Fruit fly (Drosophila melanogaster) whole organism: Measurements from ENCODE around the gene CG7295.
A peak's percentile ranks its signal among the peaks of the same experiment; 100 is the strongest.

Experiments used
- CG8478 ChIP-seq: fragments of >200 bp; optimal IDR thresholded peaks from 2 replicates; lab custom pipeline; 2018; ENCODE audit warnings: inconsistent platforms
- Dll ChIP-seq: fragments of >200 bp; optimal IDR thresholded peaks from 2 replicates; lab custom pipeline; 2017
- EcR ChIP-seq, 2 experiments: fragments of >200 bp; optimal IDR thresholded peaks; 2 replicates each; lab custom pipeline; 2017; ENCODE audit warnings: missing biosample characterization in 2 of 2, missing genetic modification characterization in 2 of 2, missing genetic modification reagents in 2 of 2
- pan ChIP-seq: fragments of >200 bp; optimal IDR thresholded peaks from 2 replicates; lab custom pipeline; 2017
- psq ChIP-seq: fragments of >200 bp; optimal IDR thresholded peaks from 2 replicates; lab custom pipeline; 2017
- usp ChIP-seq: fragments of >200 bp; optimal IDR thresholded peaks from 2 replicates; lab custom pipeline; 2017; ENCODE audit warnings: missing biosample characterization, missing genetic modification characterization, mixed read lengths

The CG7295 gene

DNA sequence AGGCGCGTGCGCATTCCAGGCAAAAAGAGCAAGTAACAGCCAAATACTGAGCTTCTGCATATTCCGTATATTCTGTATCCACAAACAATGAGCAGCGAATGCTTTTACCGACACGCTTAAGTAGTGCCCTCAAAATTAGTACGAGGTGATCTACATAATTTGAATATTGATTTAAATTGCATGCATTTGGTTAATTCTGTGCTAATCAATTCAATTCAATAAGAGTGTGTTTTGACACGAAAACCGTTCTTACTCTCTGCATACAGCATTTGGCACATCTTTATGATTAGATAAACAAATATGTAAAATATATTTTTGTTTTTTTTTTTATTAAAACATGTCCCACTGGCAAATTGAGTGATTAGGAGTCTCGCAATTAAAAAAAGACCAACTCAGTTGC is 13.5 kb downstream of the CG7295 start, which contains the start of gene CG15358:
TSS of gene CG15358 (minus strand) at position 101 of the 400 bp plus-strand sequence.
- no peak for TF ChIP-seq Dll (lab: Kevin White, UChicago)
- no peak for TF ChIP-seq psq (lab: Kevin White, UChicago)
- TF ChIP-seq usp (GFP tag; lab: Kevin White, UChicago): no peak
- TF ChIP-seq pan (lab: Kevin White, UChicago): no peak
- TF ChIP-seq CG8478 (lab: Kevin White, UChicago): no peak
- no peak for TF ChIP-seq EcR (GFP tag; optimal IDR thresholded peaks at IDR 0.05; lab: Kevin White, UChicago)

DNA sequence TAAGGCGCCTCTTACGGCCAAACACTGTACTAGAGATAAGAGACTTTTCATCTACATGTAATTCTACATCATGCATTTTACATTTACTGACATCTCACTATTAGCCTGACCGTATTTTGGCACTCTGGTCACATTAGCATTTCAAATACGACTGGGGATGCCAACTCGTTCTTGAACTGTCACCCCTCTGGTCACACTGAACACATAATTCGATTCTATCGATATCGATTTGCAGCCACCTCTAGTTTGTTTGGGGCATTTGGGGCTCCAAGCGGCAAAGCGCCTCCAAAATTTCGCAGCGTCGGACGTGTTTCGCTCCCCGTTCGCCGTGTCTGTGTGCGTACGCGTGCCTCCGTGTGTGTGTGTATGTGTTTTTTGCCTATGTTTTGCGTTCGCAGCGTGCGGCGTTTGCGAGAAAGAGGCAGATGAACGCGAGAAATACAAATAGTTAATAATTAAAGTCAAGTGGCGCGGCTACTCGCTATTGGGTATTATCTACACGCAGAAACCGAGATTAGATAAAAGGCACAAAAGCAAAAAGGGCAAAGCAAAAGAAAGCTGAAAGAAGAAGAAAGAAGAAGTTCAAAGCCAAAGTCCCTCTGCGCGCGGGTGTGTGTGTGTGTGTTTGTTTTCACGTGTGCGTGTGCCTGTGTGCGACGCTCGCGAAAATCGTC is 14.9 kb downstream of the CG7295 start, which contains the start of gene Wdr62:
TSS of gene Wdr62 (plus strand) at position 214 of the 674 bp plus-strand sequence.
- TF ChIP-seq usp (GFP tag; lab: Kevin White, UChicago) (no peak), EcR (GFP tag; optimal IDR thresholded peaks at IDR 0.05; lab: Kevin White, UChicago) (no peak), Dll (lab: Kevin White, UChicago) (no peak), psq (lab: Kevin White, UChicago) (no peak), CG8478 (lab: Kevin White, UChicago) (no peak), pan (lab: Kevin White, UChicago) (no peak)

DNA sequence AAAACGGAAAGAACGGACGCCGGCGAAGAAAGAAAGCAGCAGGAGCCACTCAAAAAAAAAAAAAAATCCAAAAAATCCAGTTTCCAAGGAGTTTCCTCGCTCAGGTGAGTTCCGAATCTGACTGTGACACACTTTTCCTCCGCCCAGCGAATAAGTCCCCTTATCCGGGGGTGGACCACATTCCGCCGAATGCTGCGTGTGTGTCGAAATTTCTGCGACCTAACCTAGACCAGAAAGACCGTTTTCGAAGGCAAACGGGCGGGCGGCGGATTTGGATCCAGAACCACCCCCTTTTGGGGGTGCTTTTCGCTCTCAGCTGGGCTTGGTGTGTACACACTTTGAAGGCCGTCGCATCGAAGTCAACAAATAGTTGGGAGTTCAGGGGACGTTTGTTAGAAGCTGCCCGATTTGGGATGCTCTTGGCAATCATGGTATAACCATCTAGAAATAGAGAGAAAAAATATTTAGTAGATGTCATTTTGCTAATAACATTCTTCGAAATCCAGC is 15.7 kb downstream of the CG7295 start:
- TF ChIP-seq usp (GFP tag; lab: Kevin White, UChicago): no peak
- no peak for TF ChIP-seq EcR (GFP tag; optimal IDR thresholded peaks at IDR 0.05; lab: Kevin White, UChicago)
- TF ChIP-seq pan (lab: Kevin White, UChicago): no peak
- no peak for TF ChIP-seq CG8478 (lab: Kevin White, UChicago)
- TF ChIP-seq psq (lab: Kevin White, UChicago): no peak
- no peak for TF ChIP-seq Dll (lab: Kevin White, UChicago)

DNA sequence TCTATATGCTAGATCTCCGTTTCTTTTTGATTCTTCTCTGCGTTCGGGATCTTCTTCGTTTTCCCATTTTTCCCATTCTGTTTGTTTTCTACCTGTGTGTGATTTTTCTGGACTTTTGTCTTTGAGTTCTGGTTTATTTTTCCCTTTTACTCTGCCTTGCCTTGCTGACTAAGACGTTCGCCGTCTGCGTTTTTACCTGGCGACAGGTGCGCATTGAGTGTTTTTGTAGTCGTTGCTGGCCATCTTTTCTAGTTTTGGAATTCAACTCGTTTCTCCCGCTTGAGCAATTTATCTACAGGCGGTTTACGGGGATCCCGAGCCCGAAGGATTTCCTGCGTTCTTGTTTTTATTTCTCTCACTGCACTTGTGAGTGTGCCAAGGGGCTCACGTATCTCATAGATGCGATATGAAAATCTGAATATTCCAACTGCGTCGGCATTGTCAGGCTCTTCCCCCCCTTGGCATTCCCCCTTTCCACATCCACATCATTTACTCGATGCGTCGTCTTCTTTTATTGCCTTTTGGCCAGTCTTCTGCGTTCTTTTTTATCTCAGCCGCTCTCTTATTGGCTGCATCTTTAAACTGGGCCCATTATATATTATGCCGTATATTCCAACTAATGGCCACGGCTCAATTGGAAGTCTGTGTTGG is 17.1 kb downstream of the CG7295 start:
- TF ChIP-seq usp (GFP tag; lab: Kevin White, UChicago) (no peak), psq (lab: Kevin White, UChicago) (no peak), Dll (lab: Kevin White, UChicago) (no peak), EcR (GFP tag; optimal IDR thresholded peaks at IDR 0.05; lab: Kevin White, UChicago) (no peak), CG8478 (lab: Kevin White, UChicago) (no peak), pan (lab: Kevin White, UChicago) (no peak)

DNA sequence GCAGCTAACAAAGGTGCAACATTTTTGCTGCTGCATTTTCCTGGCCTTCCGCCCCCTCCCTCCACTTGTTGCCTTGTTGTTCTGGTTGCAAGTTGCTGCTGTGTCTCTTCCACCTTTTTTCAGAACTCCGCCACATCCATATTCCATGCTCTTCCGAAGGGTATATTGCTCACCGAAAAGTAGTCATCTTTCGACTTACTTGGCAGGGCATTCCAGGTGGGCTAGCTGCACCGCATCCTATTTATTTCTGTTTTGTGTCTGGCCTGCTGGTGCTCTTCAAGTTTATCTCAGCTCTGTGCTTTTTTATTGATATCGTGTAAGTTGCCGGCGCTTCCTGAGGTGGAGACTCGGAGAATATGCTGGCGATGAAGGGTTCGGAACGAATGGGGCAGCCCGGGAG is 18.1 kb downstream of the CG7295 start:
- TF ChIP-seq pan (lab: Kevin White, UChicago) (no peak), usp (GFP tag; lab: Kevin White, UChicago) (no peak), CG8478 (lab: Kevin White, UChicago) (no peak), psq (lab: Kevin White, UChicago) (no peak)

DNA sequence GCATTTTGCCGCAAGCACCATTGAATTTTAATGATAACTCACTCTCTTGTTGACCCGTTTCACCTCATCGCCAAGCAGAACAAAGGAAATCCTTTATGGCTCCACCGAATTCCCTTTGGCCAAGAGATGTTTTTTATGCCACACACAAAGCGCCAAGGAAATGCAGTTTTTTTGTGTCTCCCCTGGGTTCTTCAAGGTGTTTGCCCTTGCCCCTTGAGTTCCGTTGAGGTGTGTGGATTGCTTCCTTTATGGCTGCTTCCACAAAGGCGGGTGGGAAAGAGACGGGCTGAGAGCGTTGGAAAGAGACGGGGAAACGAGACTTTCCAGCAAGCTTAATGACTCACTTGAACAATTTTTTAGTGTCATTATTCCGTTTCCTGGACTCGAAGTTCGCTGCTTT is 31.7 kb downstream of the CG7295 start:
- TF ChIP-seq psq (lab: Kevin White, UChicago): no peak
- TF ChIP-seq usp (GFP tag; lab: Kevin White, UChicago): no peak
- TF ChIP-seq pan (lab: Kevin White, UChicago): no peak
- no peak for TF ChIP-seq CG8478 (lab: Kevin White, UChicago)
- TF ChIP-seq Dll (lab: Kevin White, UChicago): no peak
- peak in 1 of 2 experiments; percentile 5 for TF ChIP-seq EcR (GFP tag; optimal IDR thresholded peaks at IDR 0.05; lab: Kevin White, UChicago)

DNA sequence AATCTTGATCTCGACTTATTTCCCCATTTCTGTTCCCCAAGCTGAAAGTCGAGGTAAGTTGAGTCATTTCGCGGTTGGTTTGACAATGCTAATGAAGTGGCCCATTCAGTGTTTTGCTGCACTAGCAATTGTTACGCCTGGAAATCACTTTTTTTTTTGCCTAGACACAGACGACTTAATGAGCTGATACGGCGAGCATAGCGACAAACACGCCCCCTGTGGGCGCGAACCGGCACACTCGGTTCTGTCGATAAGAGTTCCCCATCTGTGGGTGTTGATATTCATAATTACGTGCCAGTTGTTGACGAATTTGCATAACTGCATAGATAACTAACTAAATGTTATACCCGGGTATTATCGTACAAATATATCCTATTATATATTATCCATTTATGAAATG is 32.6 kb downstream of the CG7295 start:
- no peak for TF ChIP-seq pan (lab: Kevin White, UChicago)
- TF ChIP-seq CG8478 (lab: Kevin White, UChicago): no peak
- TF ChIP-seq psq (lab: Kevin White, UChicago): no peak
- TF ChIP-seq usp (GFP tag; lab: Kevin White, UChicago): no peak
- no peak for TF ChIP-seq Dll (lab: Kevin White, UChicago)
- no peak for TF ChIP-seq EcR (GFP tag; optimal IDR thresholded peaks at IDR 0.05; lab: Kevin White, UChicago)

DNA sequence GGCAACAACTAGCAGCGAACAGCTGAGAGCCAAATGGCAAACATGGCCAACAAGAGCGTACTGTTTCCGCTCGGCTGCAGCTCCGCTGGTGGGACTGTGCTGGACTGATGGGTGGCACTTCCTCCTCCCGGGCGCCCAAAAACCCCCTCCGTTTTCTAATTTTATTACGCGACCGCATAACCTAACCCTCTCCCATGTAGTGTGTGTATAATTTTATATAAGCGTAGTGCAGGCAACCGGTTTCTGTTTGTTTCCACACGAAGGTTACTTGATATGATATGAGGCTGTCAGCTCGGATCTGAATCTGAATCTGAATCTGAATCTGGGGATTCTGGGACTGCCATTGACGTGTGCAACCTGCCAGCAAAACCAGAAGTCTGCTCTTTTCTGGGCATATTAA is 33.3 kb downstream of the CG7295 start:
- TF ChIP-seq psq (lab: Kevin White, UChicago) (no peak), usp (GFP tag; lab: Kevin White, UChicago) (no peak), EcR (GFP tag; optimal IDR thresholded peaks at IDR 0.05; lab: Kevin White, UChicago) (no peak), pan (lab: Kevin White, UChicago) (no peak), Dll (lab: Kevin White, UChicago) (no peak), CG8478 (lab: Kevin White, UChicago) (no peak)

DNA sequence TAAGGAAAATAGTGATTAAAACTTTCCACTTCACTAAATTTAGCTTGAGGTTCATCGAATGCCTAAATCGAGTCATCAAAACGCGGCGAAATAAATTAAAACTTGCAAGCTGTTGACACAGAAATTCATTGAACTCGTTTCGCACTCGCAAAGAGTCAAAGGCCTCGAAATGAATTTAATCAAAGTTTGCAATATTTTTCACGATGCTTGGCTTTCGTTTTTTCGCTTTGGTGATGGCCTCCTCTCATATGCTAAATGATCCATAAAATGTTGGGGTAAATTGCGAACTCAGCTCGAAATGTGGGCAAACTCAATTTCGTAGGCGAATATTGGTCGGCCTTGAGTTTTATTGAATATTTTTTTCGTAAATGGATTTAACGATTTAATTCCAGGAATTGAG is 36.7 kb downstream of the CG7295 start:
- TF ChIP-seq CG8478 (lab: Kevin White, UChicago) (no peak), pan (lab: Kevin White, UChicago) (no peak), usp (GFP tag; lab: Kevin White, UChicago) (no peak), Dll (lab: Kevin White, UChicago) (no peak)

DNA sequence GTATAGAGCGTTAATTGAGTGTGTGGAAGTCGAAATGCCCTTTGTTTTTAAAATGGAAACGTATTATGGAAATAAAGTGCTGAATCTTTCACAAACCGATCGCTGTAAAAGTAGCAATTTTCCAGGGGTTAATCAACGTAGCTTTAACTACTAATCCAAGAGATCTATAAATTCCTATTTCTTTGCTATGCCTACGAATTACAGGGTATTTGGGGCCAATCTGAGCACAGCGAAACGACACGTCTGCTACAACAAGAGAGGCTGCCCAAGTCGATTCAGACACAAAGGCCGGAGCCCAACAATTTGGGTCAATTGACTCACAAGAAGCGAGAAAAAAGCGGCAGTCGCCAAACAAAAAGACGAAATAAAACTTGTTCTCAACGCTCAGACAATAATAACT is 37.5 kb downstream of the CG7295 start:
- TF ChIP-seq psq (lab: Kevin White, UChicago) (no peak), CG8478 (lab: Kevin White, UChicago) (no peak), pan (lab: Kevin White, UChicago) (no peak), Dll (lab: Kevin White, UChicago) (no peak), usp (GFP tag; lab: Kevin White, UChicago) (no peak), EcR (GFP tag; optimal IDR thresholded peaks at IDR 0.05; lab: Kevin White, UChicago) (no peak)

DNA sequence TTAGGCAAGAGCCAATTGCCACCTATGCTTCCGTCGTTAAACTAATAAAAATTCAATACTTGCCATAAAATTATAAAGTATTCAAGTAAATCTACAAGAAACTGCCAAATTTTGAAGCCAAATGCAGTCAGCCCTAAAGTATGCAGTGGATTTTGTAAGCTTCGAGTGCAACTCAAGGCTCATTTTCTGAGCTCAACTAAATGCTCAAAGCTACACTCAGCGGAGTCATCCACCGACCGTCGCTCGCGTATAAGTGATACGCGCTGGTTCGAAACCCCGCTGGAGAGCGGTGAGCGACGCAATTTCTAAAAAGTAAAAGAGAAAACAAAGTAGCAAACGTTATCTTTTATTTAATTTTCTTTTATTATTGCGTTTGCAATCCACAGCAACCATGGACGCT is 40.1 kb downstream of the CG7295 start:
- no peak for TF ChIP-seq usp (GFP tag; lab: Kevin White, UChicago)
- TF ChIP-seq CG8478 (lab: Kevin White, UChicago): no peak
- TF ChIP-seq pan (lab: Kevin White, UChicago): no peak
- no peak for TF ChIP-seq EcR (GFP tag; optimal IDR thresholded peaks at IDR 0.05; lab: Kevin White, UChicago)
- no peak for TF ChIP-seq Dll (lab: Kevin White, UChicago)
- no peak for TF ChIP-seq psq (lab: Kevin White, UChicago)
